Worm (Caenorhabditis elegans): Measurements from ENCODE around the gene Y67D8B.1.

DNA sequence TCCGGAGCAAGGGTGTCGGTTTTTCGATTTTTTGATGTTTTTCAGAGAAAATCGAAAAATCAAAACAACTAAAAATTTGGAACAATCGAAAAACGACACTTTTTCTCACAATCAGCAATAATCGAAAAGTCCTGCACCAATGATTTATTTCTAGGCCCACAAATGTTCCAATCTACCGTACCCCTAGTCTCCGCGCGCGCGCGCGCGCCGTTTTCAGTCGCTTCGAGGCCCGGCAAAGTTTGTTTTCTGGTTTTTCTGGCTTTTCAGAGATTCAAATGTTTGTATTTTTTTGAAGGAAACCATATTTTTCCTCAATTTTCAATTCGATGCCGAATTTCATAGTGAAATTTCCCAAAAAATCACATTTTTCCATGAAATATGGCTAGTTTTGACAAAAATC, 39.5 kb upstream of the Y67D8B.1 start:
- no peak for TF ChIP-seq flt-1 (GFP tag; IDR thresholded peaks at IDR 0.05)
- no peak for TF ChIP-seq med-1 (GFP tag; optimal IDR thresholded peaks at IDR 0.05; ENCODE audit: insufficient read depth)
- no peak for TF ChIP-seq cog-1 (tag; optimal IDR thresholded peaks at IDR 0.05)
- no peak for TF ChIP-seq ref-1 (GFP tag; conservative IDR thresholded peaks at IDR 0.05)
- no peak for TF ChIP-seq T22C8.4 (GFP tag; IDR thresholded peaks at IDR 0.05)
- no peak for TF ChIP-seq klf-2 (GFP tag; conservative IDR thresholded peaks at IDR 0.05)
- TF ChIP-seq ztf-29 (GFP tag; IDR thresholded peaks at IDR 0.05), result no peak
- TF ChIP-seq tab-1 (GFP tag; IDR thresholded peaks at IDR 0.05), result no peak
- no peak for TF ChIP-seq ztf-23 (GFP tag; IDR thresholded peaks at IDR 0.05)
